Worm (Caenorhabditis elegans) whole organism, L4 larva: ENCODE measurements around the gene F22B5.5.

Experiments
- F26F4.8 ChIP-seq: fragments of 200-800 bp; sonication (Bioruptor generic); conservative IDR thresholded peaks from 2 replicates; pipeline ENCODE4 v1.3.6; 2022; ENCODE audit warnings: missing genetic modification characterization, missing compliant biosample characterization
- F37D6.2 ChIP-seq: sonication (generic microtip); optimal IDR thresholded peaks from 2 replicates; lab custom pipeline; 2016; ENCODE audit warnings: mild to moderate bottlenecking, missing genetic modification characterization, missing compliant biosample characterization
- R02D3.7 ChIP-seq: fragments of 150-350 bp; sonication (generic microtip); optimal IDR thresholded peaks from 3 replicates; lab custom pipeline; 2014; ENCODE audit warnings: missing biosample characterization, missing genetic modification characterization
- Y48G9A.11 ChIP-seq: fragments of 200-800 bp; sonication (Bioruptor generic); IDR thresholded peaks from 2 replicates; pipeline ENCODE4 v1.3.6; 2022; ENCODE audit warnings: missing genetic modification reagents, missing genetic modification characterization, missing compliant biosample characterization
- Y5F2A.4 ChIP-seq: fragments of 200-800 bp; sonication (Bioruptor generic); optimal IDR thresholded peaks from 2 replicates; lab custom pipeline; 2018; ENCODE audit warnings: mild to moderate bottlenecking, missing genetic modification characterization, missing compliant biosample characterization
- Y75B8A.6 ChIP-seq: fragments of 200-800 bp; sonication (Bioruptor generic); IDR thresholded peaks from 2 replicates; pipeline ENCODE4 v1.3.6; 2022; ENCODE audit warnings: missing genetic modification reagents, missing genetic modification characterization, missing compliant biosample characterization
- ZK546.5 ChIP-seq, 2 experiments: sonication (generic microtip); optimal IDR thresholded peaks; 2 replicates each; lab custom pipeline; 2017; ENCODE audit warnings: missing biosample characterization in 2 of 2, missing genetic modification characterization in 2 of 2
- aly-2 ChIP-seq: sonication (generic microtip); optimal IDR thresholded peaks from 2 replicates; lab custom pipeline; 2018; ENCODE audit warnings: missing biosample characterization, missing genetic modification characterization
- arid-1 ChIP-seq: fragments of 200-800 bp; sonication (Bioruptor generic); conservative IDR thresholded peaks from 2 replicates; pipeline ENCODE4 v1.3.6; 2022; ENCODE audit warnings: missing genetic modification reagents, missing genetic modification characterization, missing compliant biosample characterization
- attf-4 ChIP-seq: sonication (generic microtip); optimal IDR thresholded peaks from 3 replicates; lab custom pipeline; 2017; ENCODE audit warnings: missing biosample characterization, missing genetic modification characterization
- ceh-28 ChIP-seq: fragments of 150-350 bp; optimal IDR thresholded peaks from 2 replicates; lab custom pipeline; 2014; ENCODE audit warnings: missing biosample characterization, missing genetic modification reagents, missing genetic modification characterization
- ceh-32 ChIP-seq: sonication (generic microtip); optimal IDR thresholded peaks from 2 replicates; lab custom pipeline; 2016; ENCODE audit warnings: mild to moderate bottlenecking, missing genetic modification characterization, missing compliant biosample characterization; ENCODE audit not compliant: poor library complexity
- cey-2 ChIP-seq: sonication (generic microtip); optimal IDR thresholded peaks from 3 replicates; lab custom pipeline; 2017; ENCODE audit warnings: missing genetic modification characterization, mild to moderate bottlenecking, missing compliant biosample characterization, antibody characterized with exemption, borderline replicate concordance; ENCODE audit not compliant: insufficient read depth
- ctbp-1 ChIP-seq: fragments of 200-800 bp; sonication (Bioruptor generic); IDR thresholded peaks from 2 replicates; pipeline ENCODE4 v1.3.6; 2022; ENCODE audit warnings: missing genetic modification reagents, missing genetic modification characterization, missing compliant biosample characterization
- daf-12 ChIP-seq: fragments of 150-350 bp; optimal IDR thresholded peaks from 2 replicates; lab custom pipeline; 2014; ENCODE audit warnings: missing biosample characterization, missing genetic modification reagents, missing genetic modification characterization
- hlh-11 ChIP-seq: fragments of 200-800 bp; sonication (Bioruptor generic); optimal IDR thresholded peaks from 2 replicates; lab custom pipeline; 2018; ENCODE audit warnings: mild to moderate bottlenecking, missing genetic modification characterization, missing compliant biosample characterization
- hmg-1.1 ChIP-seq: fragments of 200-800 bp; sonication (Bioruptor generic); IDR thresholded peaks from 2 replicates; pipeline ENCODE4 v1.3.6; 2022; ENCODE audit warnings: missing genetic modification reagents, missing genetic modification characterization, missing compliant biosample characterization
- jun-1 ChIP-seq: fragments of 150-350 bp; optimal IDR thresholded peaks from 2 replicates; lab custom pipeline; 2014; ENCODE audit warnings: missing biosample characterization, missing genetic modification reagents, missing genetic modification characterization
- lin-13 ChIP-seq: fragments of 150-350 bp; optimal IDR thresholded peaks from 2 replicates; lab custom pipeline; 2014; ENCODE audit warnings: missing biosample characterization, missing genetic modification reagents, missing genetic modification characterization
- mdt-29 ChIP-seq: fragments of 200-800 bp; sonication (Bioruptor generic); IDR thresholded peaks from 2 replicates; pipeline ENCODE4 v1.3.6; 2022; ENCODE audit warnings: missing genetic modification reagents, missing genetic modification characterization, missing compliant biosample characterization
- mep-1 ChIP-seq: fragments of 150-350 bp; sonication (generic microtip); optimal IDR thresholded peaks from 3 replicates; lab custom pipeline; 2014; ENCODE audit warnings: missing biosample characterization, missing genetic modification characterization
- mes-2 ChIP-seq: sonication (generic microtip); optimal IDR thresholded peaks from 2 replicates; lab custom pipeline; 2016; ENCODE audit warnings: missing genotype, mild to moderate bottlenecking, missing genetic modification characterization, missing compliant biosample characterization; ENCODE audit not compliant: poor library complexity, severe bottlenecking
- mxl-2 ChIP-seq: fragments of 200-800 bp; sonication (Bioruptor generic); conservative IDR thresholded peaks from 2 replicates; pipeline ENCODE4 v1.3.6; 2022; ENCODE audit warnings: missing genetic modification reagents, missing genetic modification characterization, missing compliant biosample characterization
- nhr-28 ChIP-seq: fragments of 150-350 bp; optimal IDR thresholded peaks from 2 replicates; lab custom pipeline; 2014; ENCODE audit warnings: missing biosample characterization, missing genetic modification characterization
- nhr-41 ChIP-seq: fragments of 200-800 bp; sonication (Bioruptor generic); IDR thresholded peaks from 2 replicates; pipeline ENCODE4 v1.3.6; 2022; ENCODE audit warnings: missing genetic modification reagents, missing genetic modification characterization, missing compliant biosample characterization
- nhr-76 ChIP-seq: fragments of 150-350 bp; optimal IDR thresholded peaks from 2 replicates; lab custom pipeline; 2014; ENCODE audit warnings: missing biosample characterization, missing genetic modification characterization
- pqm-1 ChIP-seq: sonication (generic microtip); optimal IDR thresholded peaks from 2 replicates; lab custom pipeline; 2017; ENCODE audit warnings: missing biosample characterization, missing genetic modification characterization
- saeg-2 ChIP-seq: fragments of 200-800 bp; sonication (Bioruptor generic); IDR thresholded peaks from 2 replicates; pipeline ENCODE4 v1.3.6; 2022; ENCODE audit warnings: missing genetic modification reagents, missing genetic modification characterization, missing compliant biosample characterization
- sdz-12 ChIP-seq: fragments of 200-800 bp; sonication (Bioruptor generic); optimal IDR thresholded peaks from 2 replicates; lab custom pipeline; 2018; ENCODE audit warnings: mild to moderate bottlenecking, missing genetic modification characterization, missing compliant biosample characterization
- unc-130 ChIP-seq: sonication (generic microtip); optimal IDR thresholded peaks from 2 replicates; lab custom pipeline; 2016; ENCODE audit warnings: missing genetic modification reagents, missing genetic modification characterization, missing compliant biosample characterization
- unc-62 ChIP-seq, 3 experiments: fragments of 150-350 bp in 1 of 3; sonication (generic microtip); optimal IDR thresholded peaks in 2 of 3; peaks in 1 of 3; 1 replicate in 1 of 3; 2 replicates in 2 of 3; lab custom pipeline; 2014 to 2017; ENCODE audit warnings: missing biosample characterization in 3 of 3, missing genetic modification characterization in 3 of 3, missing genetic modification reagents in 3 of 3, missing genotype in 1 of 3
- zip-2 ChIP-seq: fragments of 150-350 bp; optimal IDR thresholded peaks from 2 replicates; lab custom pipeline; 2014; ENCODE audit warnings: missing biosample characterization, missing genetic modification characterization
- ztf-11 ChIP-seq: fragments of 150-350 bp; optimal IDR thresholded peaks from 2 replicates; lab custom pipeline; 2014; ENCODE audit warnings: missing biosample characterization, missing genetic modification characterization

The F22B5.5 gene

ce11 chrII:8407491-8407890 is 46.9 kb downstream of the F22B5.5 start, which contains the start of gene sra-13:
TSS of gene sra-13 (plus strand) at chrII:8407685.
- peak in 1 of 2 experiments; percentile 93 for TF ChIP-seq unc-62 (GFP tag; optimal IDR thresholded peaks at IDR 0.05 in 1 of 2; lab: Kevin White, UChicago)
- no peak for TF ChIP-seq unc-62 (tag; optimal IDR thresholded peaks at IDR 0.05; lab: Kevin White, UChicago)
- no peak for TF ChIP-seq lin-13 (GFP tag; lab: Kevin White, UChicago)

- no peak for TF ChIP-seq mep-1 (tag; lab: Kevin White, UChicago)
- no peak for TF ChIP-seq unc-130 (GFP tag; lab: Kevin White, UChicago)
- no peak for TF ChIP-seq mes-2 (tag; lab: Kevin White, UChicago)
- TF ChIP-seq zip-2 (tag; lab: Kevin White, UChicago): no peak
- TF ChIP-seq ZK546.5 (tag; optimal IDR thresholded peaks at IDR 0.05; lab: Kevin White, UChicago): no peak
- TF ChIP-seq hmg-1.1 (GFP tag; lab: Robert Waterston, UW): no peak
- no peak for TF ChIP-seq F26F4.8 (GFP tag; lab: Robert Waterston, UW)
- TF ChIP-seq saeg-2 (GFP tag; lab: Robert Waterston, UW): no peak
- no peak for TF ChIP-seq ctbp-1
- no peak for TF ChIP-seq aly-2 (tag; lab: Kevin White, UChicago)
- TF ChIP-seq nhr-41 (GFP tag; lab: Robert Waterston, UW): no peak
- TF ChIP-seq R02D3.7 (tag; lab: Kevin White, UChicago): no peak
- no peak for TF ChIP-seq F37D6.2
- no peak for TF ChIP-seq Y48G9A.11 (GFP tag; lab: Robert Waterston, UW)
- no peak for TF ChIP-seq arid-1 (GFP tag; lab: Robert Waterston, UW)
- TF ChIP-seq unc-62 (GFP tag; optimal IDR thresholded peaks at IDR 0.05 in 1 of 2; lab: Kevin White, UChicago): no peak
- TF ChIP-seq unc-62 (tag; optimal IDR thresholded peaks at IDR 0.05; lab: Kevin White, UChicago): no peak
- no peak for TF ChIP-seq lin-13 (GFP tag; lab: Kevin White, UChicago)
- TF ChIP-seq attf-4 (tag; lab: Kevin White, UChicago): no peak
Measured at ce11 chrII:8405303-8405702, 49.1 kb downstream of the F22B5.5 start, which contains the start of gene ubc-24. TSS of gene ubc-24 (plus strand) at chrII:8405603.

ce11 chrII:8404748-8405147 is 49.7 kb downstream of the F22B5.5 start, which contains the start of gene skpo-1:
TSS of gene skpo-1 (minus strand) at chrII:8404848.
- TF ChIP-seq jun-1 (tag; lab: Kevin White, UChicago): no peak
- no peak for TF ChIP-seq ceh-28 (tag; lab: Kevin White, UChicago)
- TF ChIP-seq hlh-11 (tag; lab: Kevin White, UChicago): no peak
- no peak for TF ChIP-seq mxl-2 (GFP tag; lab: Robert Waterston, UW)
- TF ChIP-seq pqm-1 (tag; lab: Kevin White, UChicago): no peak
- no peak for TF ChIP-seq daf-12 (tag; lab: Kevin White, UChicago)
- no peak for TF ChIP-seq Y75B8A.6 (GFP tag; lab: Robert Waterston, UW)
- no peak for TF ChIP-seq nhr-28
- TF ChIP-seq nhr-76 (tag; lab: Kevin White, UChicago): no peak
- TF ChIP-seq attf-4 (tag; lab: Kevin White, UChicago): no peak
- TF ChIP-seq unc-62 (GFP tag; optimal IDR thresholded peaks at IDR 0.05 in 1 of 2; lab: Kevin White, UChicago): no peak
- TF ChIP-seq unc-62 (tag; optimal IDR thresholded peaks at IDR 0.05; lab: Kevin White, UChicago): no peak
- TF ChIP-seq mdt-29 (GFP tag; lab: Robert Waterston, UW): no peak
- no peak for TF ChIP-seq R02D3.7 (tag; lab: Kevin White, UChicago)
- no peak for TF ChIP-seq mep-1 (tag; lab: Kevin White, UChicago)
- TF ChIP-seq ceh-32: no peak
- TF ChIP-seq Y5F2A.4 (GFP tag; lab: Kevin White, UChicago): no peak
- TF ChIP-seq sdz-12: no peak
- no peak for TF ChIP-seq F26F4.8 (GFP tag; lab: Robert Waterston, UW)
- no peak for TF ChIP-seq ztf-11 (tag; lab: Kevin White, UChicago)
- TF ChIP-seq cey-2 (tag; lab: Kevin White, UChicago): no peak
